Worm (Caenorhabditis elegans): ENCODE measurements around the gene algn-1.

- TF ChIP-seq ztf-29 (GFP tag; IDR thresholded peaks at IDR 0.05) (no peak), cog-1 (tag; optimal IDR thresholded peaks at IDR 0.05) (no peak), ztf-23 (GFP tag; IDR thresholded peaks at IDR 0.05) (no peak), tab-1 (GFP tag; IDR thresholded peaks at IDR 0.05) (no peak), T22C8.4 (GFP tag; IDR thresholded peaks at IDR 0.05) (no peak), flt-1 (GFP tag; IDR thresholded peaks at IDR 0.05) (no peak), med-1 (GFP tag; optimal IDR thresholded peaks at IDR 0.05; ENCODE audit: insufficient read depth) (no peak), klf-2 (GFP tag; conservative IDR thresholded peaks at IDR 0.05) (no peak)
Observed at ce11 chrIII:6442305-6443125, 17.4 kb upstream of the algn-1 start, which contains the start of gene mel-32.

Measured in whole organism, midembryonic.